Fruit fly (Drosophila melanogaster) whole organism, embryonic: ENCODE results near the gene CG1774.

Source experiments
- Asciz ChIP-seq: fragments of 200-800 bp; sonication (Bioruptor generic); optimal IDR thresholded peaks from 2 replicates; lab custom pipeline; 2017; ENCODE audit warnings: missing biosample characterization, mild to moderate bottlenecking, missing genetic modification characterization, missing genetic modification reagents
- Bgb ChIP-seq: fragments of 200-800 bp; sonication (Bioruptor generic); IDR thresholded peaks from 2 replicates; pipeline ENCODE4 v1.3.6; 2022; ENCODE audit warnings: missing biosample characterization, missing genetic modification characterization; ENCODE audit not compliant: partially characterized antibody
- CG10147 ChIP-seq: fragments of 200-800 bp; sonication (Bioruptor generic); optimal IDR thresholded peaks from 2 replicates; lab custom pipeline; 2019; ENCODE audit warnings: missing biosample characterization, mild to moderate bottlenecking, missing genetic modification characterization, moderate library complexity
- CG10462 ChIP-seq: fragments of 200-800 bp; sonication (Bioruptor generic); optimal IDR thresholded peaks from 2 replicates; lab custom pipeline; 2016; ENCODE audit warnings: missing biosample characterization, missing genetic modification characterization
- CG10543 ChIP-seq: fragments of 200-800 bp; sonication (Bioruptor generic); optimal IDR thresholded peaks from 3 replicates; lab custom pipeline; 2017; ENCODE audit warnings: missing biosample characterization, mild to moderate bottlenecking, missing genetic modification characterization, moderate library complexity
- CG12219 ChIP-seq: fragments of 200-800 bp; sonication (Bioruptor generic); optimal IDR thresholded peaks from 3 replicates; lab custom pipeline; 2018; ENCODE audit warnings: missing biosample characterization, mild to moderate bottlenecking, missing genetic modification characterization
- CG12299 ChIP-seq: fragments of 200-800 bp; sonication (Bioruptor generic); optimal IDR thresholded peaks from 2 replicates; lab custom pipeline; 2018; ENCODE audit warnings: missing biosample characterization, mild to moderate bottlenecking, missing genetic modification characterization
- CG12744 ChIP-seq: fragments of 200-800 bp; sonication (Bioruptor generic); optimal IDR thresholded peaks from 2 replicates; lab custom pipeline; 2016; ENCODE audit warnings: missing biosample characterization, missing genetic modification characterization
- CG12769 ChIP-seq: fragments of 200-800 bp; sonication (Bioruptor generic); optimal IDR thresholded peaks from 2 replicates; lab custom pipeline; 2019; ENCODE audit warnings: missing biosample characterization, mild to moderate bottlenecking, missing genetic modification characterization, moderate library complexity
- CG16779 ChIP-seq: fragments of 200-800 bp; sonication (Bioruptor generic); IDR thresholded peaks from 2 replicates; pipeline ENCODE4 v1.3.6; 2022; ENCODE audit warnings: missing biosample characterization, missing genetic modification characterization
- CG17802 ChIP-seq: fragments of 200-800 bp; sonication (Bioruptor generic); optimal IDR thresholded peaks from 2 replicates; lab custom pipeline; 2018; ENCODE audit warnings: missing biosample characterization, mild to moderate bottlenecking, missing genetic modification characterization, moderate library complexity
- CG1792 ChIP-seq: fragments of 200-800 bp; sonication (Bioruptor generic); optimal IDR thresholded peaks from 2 replicates; lab custom pipeline; 2016; ENCODE audit warnings: missing biosample characterization, missing genetic modification characterization
- CG2116 ChIP-seq: fragments of 200-800 bp; sonication (Bioruptor generic); optimal IDR thresholded peaks from 3 replicates; lab custom pipeline; 2018; ENCODE audit warnings: missing biosample characterization, mild to moderate bottlenecking, missing genetic modification characterization
- CG2199 ChIP-seq: fragments of 200-800 bp; sonication (Bioruptor generic); IDR thresholded peaks from 3 replicates; pipeline ENCODE4 v1.3.6; 2022; ENCODE audit warnings: missing biosample characterization, missing genetic modification characterization
- CG2678 ChIP-seq: fragments of 200-800 bp; sonication (Bioruptor generic); optimal IDR thresholded peaks from 3 replicates; lab custom pipeline; 2019; ENCODE audit warnings: missing biosample characterization, mild to moderate bottlenecking, missing genetic modification characterization, moderate library complexity
- CG2712 ChIP-seq: fragments of 200-800 bp; optimal IDR thresholded peaks from 3 replicates; lab custom pipeline; 2019; ENCODE audit warnings: missing biosample characterization, mild to moderate bottlenecking, missing genetic modification characterization, moderate library complexity
- CG3281 ChIP-seq: fragments of 200-800 bp; sonication (Bioruptor generic); optimal IDR thresholded peaks from 3 replicates; lab custom pipeline; 2017; ENCODE audit warnings: missing biosample characterization, mild to moderate bottlenecking, missing genetic modification characterization
- CG34422 ChIP-seq: fragments of 200-800 bp; sonication (Bioruptor generic); IDR thresholded peaks from 3 replicates; pipeline ENCODE4 v1.3.6; 2022; ENCODE audit warnings: missing biosample characterization, missing genetic modification characterization
- CG3995 ChIP-seq: fragments of 200-800 bp; sonication (Bioruptor generic); optimal IDR thresholded peaks from 3 replicates; lab custom pipeline; 2016; ENCODE audit warnings: missing biosample characterization, missing genetic modification characterization
- CG7987 ChIP-seq: fragments of 200-800 bp; sonication (Bioruptor generic); optimal IDR thresholded peaks from 2 replicates; lab custom pipeline; 2018; ENCODE audit warnings: missing biosample characterization, mild to moderate bottlenecking, missing genetic modification characterization, moderate library complexity
- CG8290 ChIP-seq, 3 experiments: fragments of 200-800 bp; sonication (Bioruptor generic); optimal IDR thresholded peaks; 2 replicates each; lab custom pipeline; 2016 to 2019; ENCODE audit warnings: missing biosample characterization in 3 of 3, missing genetic modification characterization in 3 of 3, mild to moderate bottlenecking in 2 of 3, moderate library complexity in 1 of 3
- CG8359 ChIP-seq: fragments of 200-800 bp; sonication (Bioruptor generic); optimal IDR thresholded peaks from 2 replicates; lab custom pipeline; 2017; ENCODE audit warnings: missing biosample characterization, mild to moderate bottlenecking, missing genetic modification characterization, borderline replicate concordance
- Ets97D ChIP-seq: fragments of 200-800 bp; sonication (Bioruptor generic); optimal IDR thresholded peaks from 3 replicates; lab custom pipeline; 2016; ENCODE audit warnings: missing biosample characterization, missing genetic modification characterization
- Fer1 ChIP-seq: fragments of 200-800 bp; sonication (Bioruptor generic); optimal IDR thresholded peaks from 2 replicates; lab custom pipeline; 2017; ENCODE audit warnings: missing biosample characterization, mild to moderate bottlenecking, missing genetic modification characterization
- HLH3B ChIP-seq: fragments of 200-800 bp; sonication (Bioruptor generic); IDR thresholded peaks from 2 replicates; pipeline ENCODE4 v1.3.6; 2022; ENCODE audit warnings: missing biosample characterization, missing genetic modification characterization
- Hey ChIP-seq: fragments of 200-800 bp; sonication (Bioruptor generic); optimal IDR thresholded peaks from 3 replicates; lab custom pipeline; 2018; ENCODE audit warnings: missing biosample characterization, mild to moderate bottlenecking, missing genetic modification characterization
- Hmr ChIP-seq: fragments of 200-800 bp; sonication (Bioruptor generic); optimal IDR thresholded peaks from 3 replicates; lab custom pipeline; 2017; ENCODE audit warnings: mild to moderate bottlenecking, missing biosample characterization, missing genetic modification reagents, missing genetic modification characterization
- Meics ChIP-seq: fragments of 200-800 bp; sonication (Bioruptor generic); optimal IDR thresholded peaks from 2 replicates; lab custom pipeline; 2017; ENCODE audit warnings: missing biosample characterization, mild to moderate bottlenecking, missing genetic modification characterization
- NfI ChIP-seq: fragments of 200-800 bp; sonication (Bioruptor generic); optimal IDR thresholded peaks from 3 replicates; lab custom pipeline; 2018; ENCODE audit warnings: missing biosample characterization, mild to moderate bottlenecking, missing genetic modification characterization, moderate library complexity
- PHDP ChIP-seq: fragments of 200-800 bp; sonication (Bioruptor generic); optimal IDR thresholded peaks from 3 replicates; lab custom pipeline; 2018; ENCODE audit warnings: missing biosample characterization, mild to moderate bottlenecking, missing genetic modification characterization, moderate library complexity
- Pdp1 ChIP-seq, 2 experiments: fragments of 200-800 bp; sonication (Bioruptor generic); optimal IDR thresholded peaks; 3 replicates each; lab custom pipeline; 2016; ENCODE audit warnings: missing biosample characterization in 2 of 2, missing genetic modification characterization in 2 of 2, mild to moderate bottlenecking in 1 of 2, moderate library complexity in 1 of 2
- Vsx1 ChIP-seq: fragments of 200-800 bp; sonication (Bioruptor generic); optimal IDR thresholded peaks from 2 replicates; lab custom pipeline; 2017; ENCODE audit warnings: missing biosample characterization, mild to moderate bottlenecking, missing genetic modification characterization, missing genetic modification reagents
- abd-A ChIP-seq: fragments of 200-800 bp; sonication (Bioruptor generic); optimal IDR thresholded peaks from 3 replicates; lab custom pipeline; 2019; ENCODE audit warnings: missing biosample characterization, mild to moderate bottlenecking, missing genetic modification characterization, moderate library complexity
- ase ChIP-seq: fragments of 200-800 bp; sonication (Bioruptor generic); IDR thresholded peaks from 3 replicates; pipeline ENCODE4 v1.3.6; 2022; ENCODE audit warnings: missing biosample characterization, missing genetic modification characterization
- bsh ChIP-seq, 2 experiments: fragments of 200-800 bp; sonication (Bioruptor generic); optimal IDR thresholded peaks; 2 replicates each; lab custom pipeline; 2017 to 2018; ENCODE audit warnings: mild to moderate bottlenecking in 2 of 2, missing biosample characterization in 2 of 2, missing genetic modification characterization in 2 of 2, moderate library complexity in 1 of 2
- crc ChIP-seq: fragments of 200-800 bp; sonication (Bioruptor generic); optimal IDR thresholded peaks from 2 replicates; lab custom pipeline; 2016; ENCODE audit warnings: missing biosample characterization, missing genetic modification characterization
- danr ChIP-seq: fragments of 200-800 bp; sonication (Bioruptor generic); IDR thresholded peaks from 2 replicates; pipeline ENCODE4 v1.3.6; 2022; ENCODE audit warnings: missing biosample characterization, missing genetic modification characterization
- dmrt99B ChIP-seq: fragments of 200-800 bp; sonication (Bioruptor generic); optimal IDR thresholded peaks from 2 replicates; lab custom pipeline; 2018; ENCODE audit warnings: missing biosample characterization, mild to moderate bottlenecking, missing genetic modification characterization, moderate library complexity
- dpn ChIP-seq, 2 experiments: fragments of 200-800 bp; sonication (Bioruptor generic); optimal IDR thresholded peaks; 3 replicates each; lab custom pipeline; 2016; ENCODE audit warnings: missing biosample characterization in 2 of 2, missing genetic modification characterization in 2 of 2
- dysf ChIP-seq: fragments of 200-800 bp; sonication (Bioruptor generic); IDR thresholded peaks from 3 replicates; pipeline ENCODE4 v1.3.6; 2022; ENCODE audit warnings: missing biosample characterization, missing genetic modification characterization
- esg ChIP-seq: fragments of 200-800 bp; sonication (Bioruptor generic); conservative IDR thresholded peaks from 2 replicates; pipeline ENCODE4 v1.3.6; 2022; ENCODE audit warnings: missing biosample characterization, missing genetic modification characterization
- insv ChIP-seq, 2 experiments: fragments of 200-800 bp; sonication (Bioruptor generic); optimal IDR thresholded peaks; 3 replicates each; lab custom pipeline; 2016 to 2018; ENCODE audit warnings: missing biosample characterization in 2 of 2, missing genetic modification characterization in 2 of 2
- nau ChIP-seq: fragments of 200-800 bp; sonication (Bioruptor generic); optimal IDR thresholded peaks from 3 replicates; lab custom pipeline; 2017; ENCODE audit warnings: missing biosample characterization, mild to moderate bottlenecking, missing genetic modification characterization, missing genetic modification reagents
- odd ChIP-seq: fragments of 200-800 bp; sonication (Bioruptor generic); optimal IDR thresholded peaks from 2 replicates; lab custom pipeline; 2017; ENCODE audit warnings: missing biosample characterization, mild to moderate bottlenecking, missing genetic modification characterization
- pan ChIP-seq, 4 experiments: fragments of >200 bp in 3 of 4; fragments of 200-800 bp in 1 of 4; sonication (Bioruptor generic) in 1 of 4; optimal IDR thresholded peaks in 3 of 4; IDR thresholded peaks in 1 of 4; 2 replicates each; pipeline versions ENCODE4 v1.3.6 to Lab custom; 2017 to 2022; ENCODE audit warnings: missing biosample characterization in 2 of 4, missing genetic modification characterization in 2 of 4, mixed read lengths in 1 of 4
- unc-4 ChIP-seq: fragments of 200-800 bp; sonication (Bioruptor generic); IDR thresholded peaks from 2 replicates; pipeline ENCODE4 v1.3.6; 2022; ENCODE audit warnings: missing biosample characterization, missing genetic modification characterization; ENCODE audit not compliant: partially characterized antibody
- vfl ChIP-seq: fragments of 200-800 bp; sonication (Bioruptor generic); optimal IDR thresholded peaks from 2 replicates; lab custom pipeline; 2016; ENCODE audit warnings: missing biosample characterization, missing genetic modification characterization
- vnd ChIP-seq: fragments of 200-800 bp; sonication (Bioruptor generic); IDR thresholded peaks from 3 replicates; pipeline ENCODE4 v1.3.6; 2022; ENCODE audit warnings: missing biosample characterization, missing genetic modification characterization; ENCODE audit not compliant: partially characterized antibody
- zen ChIP-seq: fragments of 200-800 bp; sonication (Bioruptor generic); optimal IDR thresholded peaks from 3 replicates; lab custom pipeline; 2018; ENCODE audit warnings: missing biosample characterization, mild to moderate bottlenecking, missing genetic modification characterization, moderate library complexity

Gene CG1774

DNA sequence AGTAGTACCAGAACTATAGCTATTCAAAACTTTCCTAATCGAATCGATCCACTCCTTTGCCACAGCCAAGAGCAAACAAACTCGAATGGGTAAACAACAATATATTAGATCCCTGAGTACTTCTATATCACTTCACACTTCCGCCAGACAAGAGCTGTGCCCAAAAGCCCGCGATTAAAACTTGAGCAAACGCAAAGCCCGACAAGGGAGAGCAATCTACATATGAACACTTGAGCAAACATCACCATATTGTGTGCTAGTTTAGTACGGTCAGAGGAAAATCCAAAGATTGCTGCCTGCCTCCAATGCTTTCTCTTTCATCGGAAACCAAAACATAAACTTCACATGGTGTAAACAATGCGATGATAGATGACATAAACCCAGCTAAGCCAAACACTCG, 11.1 kb downstream of the CG1774 start (continued):
- TF ChIP-seq esg (GFP tag; lab: Robert Waterston, UW) (no peak), zen (no peak), odd (peak; percentile 36), nau (peak; percentile 28), CG2199 (GFP tag; lab: Robert Waterston, UW) (no peak), dysf (GFP tag; lab: Robert Waterston, UW) (no peak), CG10543 (peak; percentile 59), CG3995 (no peak), pan (optimal IDR thresholded peaks at IDR 0.05; lab: Kevin White, UChicago) (no peak), pan (GFP tag; optimal IDR thresholded peaks at IDR 0.05 in 1 of 2, IDR thresholded peaks at IDR 0.05 in 1 of 2) (no peak), Ets97D (GFP tag; lab: Kevin White, UChicago) (no peak), CG12219 (GFP tag; lab: Kevin White, UChicago) (peak; percentile 4), Fer1 (GFP tag; lab: Kevin White, UChicago) (peak; percentile 49), Hmr (GFP tag; lab: Kevin White, UChicago) (peak; percentile 33), CG2712 (tag; lab: Kevin White, UChicago) (no peak), danr (no peak), CG17802 (tag; lab: Kevin White, UChicago) (no peak), CG7987 (GFP tag; lab: Kevin White, UChicago) (no peak), CG8290 (GFP tag; optimal IDR thresholded peaks at IDR 0.05; lab: Kevin White, UChicago) (no peak), CG8290 (tag; optimal IDR thresholded peaks at IDR 0.05; lab: Kevin White, UChicago) (peak in 1 of 2 experiments; percentile 31), bsh (GFP tag; optimal IDR thresholded peaks at IDR 0.05; lab: Kevin White, UChicago) (peak in 1 of 2 experiments; percentile 23), CG10147 (GFP tag; lab: Kevin White, UChicago) (peak; percentile 24), Bgb (no peak), HLH3B (GFP tag; lab: Robert Waterston, UW) (peak; percentile 18; the same call in 1 of the 2 replicates), Hey (tag; lab: Kevin White, UChicago) (peak; percentile 34), vfl (GFP tag; lab: Kevin White, UChicago) (no peak), Vsx1 (GFP tag; lab: Kevin White, UChicago) (no peak), dpn (GFP tag; optimal IDR thresholded peaks at IDR 0.05; lab: Kevin White, UChicago) (no peak), ase (GFP tag; lab: Robert Waterston, UW) (no peak), CG16779 (GFP tag; lab: Robert Waterston, UW) (no peak), CG12769 (no peak), Meics (GFP tag; lab: Kevin White, UChicago) (no peak), CG34422 (GFP tag; lab: Robert Waterston, UW) (no peak), insv (GFP tag; optimal IDR thresholded peaks at IDR 0.05; lab: Kevin White, UChicago) (no peak), CG12299 (tag; lab: Kevin White, UChicago) (no peak), abd-A (tag; lab: Kevin White, UChicago) (no peak), NfI (GFP tag; lab: Kevin White, UChicago) (no peak), PHDP (peak; percentile 52), CG3281 (GFP tag; lab: Kevin White, UChicago) (peak; percentile 32), CG2678 (tag; lab: Kevin White, UChicago) (peak; percentile 35), vnd (no peak), dmrt99B (tag; lab: Kevin White, UChicago) (no peak), Pdp1 (GFP tag; optimal IDR thresholded peaks at IDR 0.05; lab: Kevin White, UChicago) (peak in 1 of 2 experiments; percentile 2), unc-4 (no peak), Asciz (peak; percentile 7), CG1792 (peak; percentile 57), CG8359 (GFP tag; lab: Kevin White, UChicago) (no peak), CG10462 (GFP tag; lab: Kevin White, UChicago) (no peak), crc (GFP tag; lab: Kevin White, UChicago) (no peak), CG12744 (GFP tag; lab: Kevin White, UChicago) (no peak), CG2116 (no peak)
